Fruit fly (Drosophila melanogaster) whole organism, embryonic: ENCODE measurements around the gene TotM.

Experiments
- B-H1 ChIP-seq: fragments of 200-800 bp; sonication (Bioruptor generic); IDR thresholded peaks from 3 replicates; pipeline ENCODE4 v1.3.6; 2022; ENCODE audit warnings: missing biosample characterization, missing genetic modification characterization
- CG10654 ChIP-seq: fragments of 200-800 bp; sonication (Bioruptor generic); optimal IDR thresholded peaks from 2 replicates; lab custom pipeline; 2016; ENCODE audit warnings: missing biosample characterization, missing genetic modification characterization
- CG11093 ChIP-seq: fragments of 200-800 bp; sonication (Bioruptor generic); IDR thresholded peaks from 3 replicates; pipeline ENCODE4 v1.3.6; 2022; ENCODE audit warnings: missing biosample characterization, missing genetic modification characterization
- CG12769 ChIP-seq: fragments of 200-800 bp; sonication (Bioruptor generic); optimal IDR thresholded peaks from 2 replicates; lab custom pipeline; 2019; ENCODE audit warnings: missing biosample characterization, mild to moderate bottlenecking, missing genetic modification characterization, moderate library complexity
- CG12942 ChIP-seq: fragments of 200-800 bp; sonication (Bioruptor generic); optimal IDR thresholded peaks from 3 replicates; lab custom pipeline; 2016; ENCODE audit warnings: missing biosample characterization, missing genetic modification characterization
- CG1529 ChIP-seq: fragments of 200-800 bp; sonication (Bioruptor generic); optimal IDR thresholded peaks from 3 replicates; lab custom pipeline; 2018; ENCODE audit warnings: missing biosample characterization, missing genetic modification characterization
- CG17359 ChIP-seq: fragments of 200-800 bp; sonication (Bioruptor generic); optimal IDR thresholded peaks from 3 replicates; lab custom pipeline; 2018; ENCODE audit warnings: missing biosample characterization, mild to moderate bottlenecking, missing genetic modification characterization, moderate library complexity
- CG2120 ChIP-seq: fragments of 200-800 bp; sonication (Bioruptor generic); optimal IDR thresholded peaks from 3 replicates; lab custom pipeline; 2016; ENCODE audit warnings: missing biosample characterization, missing genetic modification characterization
- CG2712 ChIP-seq: fragments of 200-800 bp; optimal IDR thresholded peaks from 3 replicates; lab custom pipeline; 2019; ENCODE audit warnings: missing biosample characterization, mild to moderate bottlenecking, missing genetic modification characterization, moderate library complexity
- CG7786 ChIP-seq: fragments of 200-800 bp; sonication (Bioruptor generic); optimal IDR thresholded peaks from 2 replicates; lab custom pipeline; 2016; ENCODE audit warnings: missing biosample characterization, missing genetic modification characterization
- CG8281 ChIP-seq: fragments of 200-800 bp; sonication (Bioruptor generic); optimal IDR thresholded peaks from 2 replicates; lab custom pipeline; 2018; ENCODE audit warnings: missing biosample characterization, mild to moderate bottlenecking, missing genetic modification characterization, moderate library complexity
- CG9215 ChIP-seq: fragments of 200-800 bp; sonication (Bioruptor generic); IDR thresholded peaks from 2 replicates; pipeline ENCODE4 v1.3.6; 2022; ENCODE audit warnings: missing biosample characterization, missing genetic modification characterization
- CG9876 ChIP-seq: fragments of 200-800 bp; sonication (Bioruptor generic); optimal IDR thresholded peaks from 2 replicates; lab custom pipeline; 2016; ENCODE audit warnings: missing biosample characterization, missing genetic modification characterization
- Dbx ChIP-seq: fragments of 200-800 bp; sonication (Bioruptor generic); IDR thresholded peaks from 3 replicates; pipeline ENCODE4 v1.3.6; 2022; ENCODE audit warnings: missing biosample characterization, missing genetic modification characterization
- Dip3 ChIP-seq: fragments of 200-800 bp; sonication (Bioruptor generic); optimal IDR thresholded peaks from 3 replicates; lab custom pipeline; 2016; ENCODE audit warnings: missing biosample characterization, missing genetic modification characterization
- Doc2 ChIP-seq: fragments of 200-800 bp; sonication (Bioruptor generic); IDR thresholded peaks from 2 replicates; pipeline ENCODE4 v1.3.6; 2022; ENCODE audit warnings: missing biosample characterization, missing genetic modification characterization
- Gug ChIP-seq: fragments of 200-800 bp; sonication (Bioruptor generic); IDR thresholded peaks from 4 replicates; pipeline ENCODE4 v1.3.6; 2022; ENCODE audit warnings: missing biosample characterization, missing genetic modification characterization
- H2.0 ChIP-seq: fragments of 200-800 bp; sonication (Bioruptor generic); IDR thresholded peaks from 2 replicates; pipeline ENCODE4 v1.3.6; 2022; ENCODE audit warnings: missing biosample characterization, missing genetic modification characterization
- HLHmδ ChIP-seq: fragments of 200-800 bp; sonication (Bioruptor generic); optimal IDR thresholded peaks from 2 replicates; lab custom pipeline; 2018; ENCODE audit warnings: missing biosample characterization, mild to moderate bottlenecking, missing genetic modification characterization, moderate library complexity
- HmgZ ChIP-seq: fragments of 200-800 bp; sonication (Bioruptor generic); optimal IDR thresholded peaks from 2 replicates; lab custom pipeline; 2018; ENCODE audit warnings: missing biosample characterization, mild to moderate bottlenecking, missing genetic modification characterization
- Hr3 ChIP-seq: fragments of 200-800 bp; sonication (Bioruptor generic); optimal IDR thresholded peaks from 3 replicates; lab custom pipeline; 2016; ENCODE audit warnings: missing biosample characterization, missing genetic modification characterization
- NC2β ChIP-seq: fragments of 200-800 bp; sonication (Bioruptor generic); optimal IDR thresholded peaks from 2 replicates; lab custom pipeline; 2016; ENCODE audit warnings: missing biosample characterization, missing genetic modification characterization
- Nf-YC ChIP-seq: fragments of 200-800 bp; optimal IDR thresholded peaks from 3 replicates; lab custom pipeline; 2019; ENCODE audit warnings: missing biosample characterization, mild to moderate bottlenecking, missing genetic modification characterization, moderate library complexity
- NfI ChIP-seq: fragments of 200-800 bp; sonication (Bioruptor generic); optimal IDR thresholded peaks from 3 replicates; lab custom pipeline; 2018; ENCODE audit warnings: missing biosample characterization, mild to moderate bottlenecking, missing genetic modification characterization, moderate library complexity
- Optix ChIP-seq: fragments of 200-800 bp; sonication (Bioruptor generic); IDR thresholded peaks from 3 replicates; pipeline ENCODE4 v1.3.6; 2022; ENCODE audit warnings: missing biosample characterization, missing genetic modification characterization
- Poxn ChIP-seq: fragments of 200-800 bp; sonication (Bioruptor generic); IDR thresholded peaks from 2 replicates; pipeline ENCODE4 v1.3.6; 2022; ENCODE audit warnings: missing biosample characterization, missing genetic modification characterization
- Rx ChIP-seq: fragments of 200-800 bp; sonication (Bioruptor generic); IDR thresholded peaks from 2 replicates; pipeline ENCODE4 v1.3.6; 2022; ENCODE audit warnings: missing biosample characterization, missing genetic modification characterization
- Sry-δ ChIP-seq: fragments of 200-800 bp; sonication (Bioruptor generic); optimal IDR thresholded peaks from 2 replicates; lab custom pipeline; 2016; ENCODE audit warnings: missing biosample characterization, missing genetic modification characterization
- Taf1 ChIP-seq: fragments of 200-800 bp; sonication (Bioruptor generic); IDR thresholded peaks from 2 replicates; pipeline ENCODE4 v1.3.6; 2022; ENCODE audit warnings: missing biosample characterization, missing genetic modification characterization
- ara ChIP-seq: fragments of 200-800 bp; sonication (Bioruptor generic); IDR thresholded peaks from 2 replicates; pipeline ENCODE4 v1.3.6; 2022; ENCODE audit warnings: missing biosample characterization, missing genetic modification characterization
- bcd ChIP-seq: fragments of 200-800 bp; sonication (Bioruptor generic); optimal IDR thresholded peaks from 2 replicates; lab custom pipeline; 2017; ENCODE audit warnings: missing biosample characterization, mild to moderate bottlenecking, missing genetic modification characterization
- btn ChIP-seq: fragments of 200-800 bp; sonication (Bioruptor generic); optimal IDR thresholded peaks from 2 replicates; lab custom pipeline; 2016; ENCODE audit warnings: missing biosample characterization, missing genetic modification characterization
- caup ChIP-seq: fragments of 200-800 bp; sonication (Bioruptor generic); optimal IDR thresholded peaks from 3 replicates; lab custom pipeline; 2017; ENCODE audit warnings: missing biosample characterization, mild to moderate bottlenecking, missing genetic modification characterization, moderate library complexity; ENCODE audit not compliant: severe bottlenecking
- corto ChIP-seq: fragments of 200-800 bp; sonication (Bioruptor generic); optimal IDR thresholded peaks from 2 replicates; lab custom pipeline; 2016; ENCODE audit warnings: missing biosample characterization, mild to moderate bottlenecking, missing genetic modification characterization, moderate library complexity
- dm ChIP-seq: fragments of 200-800 bp; sonication (Bioruptor generic); optimal IDR thresholded peaks from 3 replicates; lab custom pipeline; 2016; ENCODE audit warnings: missing biosample characterization, missing genetic modification characterization
- kah ChIP-seq: fragments of 200-800 bp; sonication (Bioruptor generic); optimal IDR thresholded peaks from 2 replicates; lab custom pipeline; 2018; ENCODE audit warnings: missing biosample characterization, mild to moderate bottlenecking, missing genetic modification characterization
- lilli ChIP-seq: fragments of 200-800 bp; sonication (Bioruptor generic); optimal IDR thresholded peaks from 3 replicates; lab custom pipeline; 2016; ENCODE audit warnings: missing biosample characterization, missing genetic modification characterization
- nau ChIP-seq: fragments of 200-800 bp; sonication (Bioruptor generic); optimal IDR thresholded peaks from 3 replicates; lab custom pipeline; 2017; ENCODE audit warnings: missing biosample characterization, mild to moderate bottlenecking, missing genetic modification characterization, missing genetic modification reagents
- odd ChIP-seq: fragments of 200-800 bp; sonication (Bioruptor generic); optimal IDR thresholded peaks from 2 replicates; lab custom pipeline; 2017; ENCODE audit warnings: missing biosample characterization, mild to moderate bottlenecking, missing genetic modification characterization
- pan ChIP-seq, 4 experiments: fragments of >200 bp in 3 of 4; fragments of 200-800 bp in 1 of 4; sonication (Bioruptor generic) in 1 of 4; optimal IDR thresholded peaks in 3 of 4; IDR thresholded peaks in 1 of 4; 2 replicates each; pipeline versions ENCODE4 v1.3.6 to Lab custom; 2017 to 2022; ENCODE audit warnings: missing biosample characterization in 2 of 4, missing genetic modification characterization in 2 of 4, mixed read lengths in 1 of 4
- pnt ChIP-seq: fragments of 200-800 bp; sonication (Bioruptor generic); optimal IDR thresholded peaks from 3 replicates; lab custom pipeline; 2016; ENCODE audit warnings: missing biosample characterization, missing genetic modification characterization
- rib ChIP-seq: fragments of 200-800 bp; sonication (Bioruptor generic); IDR thresholded peaks from 2 replicates; pipeline ENCODE4 v1.3.6; 2022; ENCODE audit warnings: missing biosample characterization, missing genetic modification characterization
- row ChIP-seq: fragments of 200-800 bp; sonication (Bioruptor generic); IDR thresholded peaks from 3 replicates; pipeline ENCODE4 v1.3.6; 2022; ENCODE audit warnings: missing biosample characterization, missing genetic modification characterization
- slou ChIP-seq: fragments of 200-800 bp; sonication (Bioruptor generic); optimal IDR thresholded peaks from 3 replicates; lab custom pipeline; 2016; ENCODE audit warnings: missing biosample characterization, missing genetic modification characterization
- slp2 ChIP-seq: fragments of 200-800 bp; sonication (Bioruptor generic); optimal IDR thresholded peaks from 2 replicates; lab custom pipeline; 2016; ENCODE audit warnings: missing biosample characterization, missing genetic modification characterization
- tgo ChIP-seq: fragments of 200-800 bp; sonication (Bioruptor generic); IDR thresholded peaks from 3 replicates; pipeline ENCODE4 v1.3.6; 2022; ENCODE audit warnings: missing biosample characterization, missing genetic modification characterization
- tio ChIP-seq: fragments of 200-800 bp; sonication (Bioruptor generic); optimal IDR thresholded peaks from 2 replicates; lab custom pipeline; 2017; ENCODE audit warnings: missing biosample characterization, missing genetic modification characterization, inconsistent platforms
- trem ChIP-seq: fragments of 200-800 bp; optimal IDR thresholded peaks from 3 replicates; lab custom pipeline; 2019; ENCODE audit warnings: missing biosample characterization, mild to moderate bottlenecking, missing genetic modification characterization, moderate library complexity
- ttk ChIP-seq: fragments of 200-800 bp; sonication (Bioruptor generic); IDR thresholded peaks from 2 replicates; pipeline ENCODE4 v2.1.2; 2022; ENCODE audit warnings: missing biosample characterization, missing genetic modification characterization
- unpg ChIP-seq: fragments of 200-800 bp; sonication (Bioruptor generic); optimal IDR thresholded peaks from 3 replicates; lab custom pipeline; 2018; ENCODE audit warnings: missing biosample characterization, mild to moderate bottlenecking, missing genetic modification characterization, moderate library complexity

Gene TotM

dm6 chr2L:5342119-5342817 is 12.6 kb downstream of the TotM start, which contains the start of gene Acsf2 (continued):
- TF ChIP-seq HLHmδ (GFP tag; lab: Kevin White, UChicago) (no peak), H2.0 (GFP tag; lab: Robert Waterston, UW) (peak; percentile 88), slp2 (GFP tag; lab: Kevin White, UChicago) (peak; percentile 91), Rx (GFP tag; lab: Robert Waterston, UW) (peak; percentile 83), B-H1 (GFP tag; lab: Robert Waterston, UW) (peak; percentile 88), unpg (GFP tag; lab: Kevin White, UChicago) (peak; percentile 95), lilli (peak; percentile 98), Dip3 (GFP tag; lab: Kevin White, UChicago) (peak; percentile 99), CG1529 (GFP tag; lab: Kevin White, UChicago) (peak; percentile 35), CG17359 (tag; lab: Kevin White, UChicago) (peak; percentile 87), nau (GFP tag; lab: Kevin White, UChicago) (peak; percentile 94), kah (GFP tag; lab: Kevin White, UChicago) (peak; percentile 56), CG10654 (peak; percentile 88), ara (GFP tag; lab: Robert Waterston, UW) (peak; percentile 68), CG8281 (peak; percentile 83), tio (peak; percentile 94), Hr3 (GFP tag; lab: Kevin White, UChicago) (peak; percentile 93), Taf1 (GFP tag; lab: Robert Waterston, UW) (peak; percentile 96), CG12942 (GFP tag; lab: Kevin White, UChicago) (peak; percentile 90), corto (peak; percentile 16), rib (GFP tag; lab: Robert Waterston, UW) (peak; percentile 98), CG7786 (peak; percentile 98), HmgZ (peak; percentile 98), CG9876 (GFP tag; lab: Kevin White, UChicago) (peak; percentile 81), CG11093 (GFP tag; lab: Robert Waterston, UW) (peak; percentile 87), Nf-YC (tag; lab: Kevin White, UChicago) (peak; percentile 90), odd (GFP tag; lab: Kevin White, UChicago) (peak; percentile 91), CG9215 (GFP tag; lab: Robert Waterston, UW) (peak; percentile 99), Doc2 (GFP tag; lab: Robert Waterston, UW) (peak; percentile 86), pan (optimal IDR thresholded peaks at IDR 0.05; lab: Kevin White, UChicago) (no peak), pan (GFP tag; optimal IDR thresholded peaks at IDR 0.05 in 1 of 2, IDR thresholded peaks at IDR 0.05 in 1 of 2) (peak in 1 of 2 experiments; percentile 97), Dbx (peak; percentile 99), Gug (peak; percentile 94), NC2β (GFP tag; lab: Kevin White, UChicago) (peak; percentile 75), Poxn (peak; percentile 95), btn (GFP tag; lab: Kevin White, UChicago) (no peak), NfI (GFP tag; lab: Kevin White, UChicago) (peak; percentile 96), Optix (GFP tag; lab: Robert Waterston, UW) (peak; percentile 46; the same call in 1 of the 3 replicates), caup (GFP tag; lab: Kevin White, UChicago) (peak; percentile 97), tgo (GFP tag; lab: Robert Waterston, UW) (peak; percentile 96), CG12769 (peak; percentile 95), dm (peak; percentile 86), CG2120 (GFP tag; lab: Kevin White, UChicago) (peak; percentile 100), Sry-δ (GFP tag; lab: Kevin White, UChicago) (peak; percentile 63), row (GFP tag; lab: Robert Waterston, UW) (peak; percentile 95), ttk (GFP tag; lab: Robert Waterston, UW) (peak; percentile 85), slou (GFP tag; lab: Kevin White, UChicago) (peak; percentile 96), pnt (peak; percentile 80), CG2712 (tag; lab: Kevin White, UChicago) (peak; percentile 92), bcd (GFP tag; lab: Kevin White, UChicago) (peak; percentile 97), trem (peak; percentile 21)
